Worm (Caenorhabditis elegans): Measurements from ENCODE around the gene irld-32.

Gene irld-32

ce11 chrV:2338538-2338937 lies 6.8 kb downstream of the irld-32 start, which contains the start of gene irld-29:
TSS of gene irld-29 (minus strand) at chrV:2338638.
- no peak for TF ChIP-seq unc-62 (GFP tag; optimal IDR thresholded peaks at IDR 0.05)

- TF ChIP-seq unc-62 (GFP tag; optimal IDR thresholded peaks at IDR 0.05), result no peak
Observed at ce11 chrV:2341285-2341684, 9.6 kb downstream of the irld-32 start, which contains the start of gene irld-30. TSS of gene irld-30 (minus strand) at chrV:2341385.

ce11 chrV:2342083-2342482 lies 10.4 kb downstream of the irld-32 start:
- TF ChIP-seq unc-62 (GFP tag; optimal IDR thresholded peaks at IDR 0.05), result no peak

ce11 chrV:2343572-2343971 lies 11.9 kb downstream of the irld-32 start:
- no peak for TF ChIP-seq unc-62 (GFP tag; optimal IDR thresholded peaks at IDR 0.05)

Data from whole organism, dauer.